Worm (Caenorhabditis elegans) whole organism, early embryonic: Measurements from ENCODE around the gene lec-3.

Experiments
- F13C5.2 ChIP-seq: sonication (generic microtip); optimal IDR thresholded peaks from 2 replicates; lab custom pipeline; 2017; ENCODE audit warnings: mild to moderate bottlenecking, missing genetic modification characterization, inconsistent platforms, missing compliant biosample characterization
- hmbx-1 ChIP-seq: sonication (generic microtip); optimal IDR thresholded peaks from 2 replicates; lab custom pipeline; 2016; ENCODE audit warnings: mild to moderate bottlenecking, missing genetic modification characterization, missing compliant biosample characterization
- scrt-1 ChIP-seq: fragments of 200-800 bp; sonication (Bioruptor generic); IDR thresholded peaks from 2 replicates; pipeline ENCODE4 v1.3.6; 2022; ENCODE audit warnings: missing genetic modification characterization, missing compliant biosample characterization
- tbx-11 ChIP-seq: fragments of 200-800 bp; sonication (Bioruptor generic); IDR thresholded peaks from 2 replicates; pipeline ENCODE4 v1.3.6; 2022; ENCODE audit warnings: missing genetic modification characterization, missing compliant biosample characterization

DNA sequence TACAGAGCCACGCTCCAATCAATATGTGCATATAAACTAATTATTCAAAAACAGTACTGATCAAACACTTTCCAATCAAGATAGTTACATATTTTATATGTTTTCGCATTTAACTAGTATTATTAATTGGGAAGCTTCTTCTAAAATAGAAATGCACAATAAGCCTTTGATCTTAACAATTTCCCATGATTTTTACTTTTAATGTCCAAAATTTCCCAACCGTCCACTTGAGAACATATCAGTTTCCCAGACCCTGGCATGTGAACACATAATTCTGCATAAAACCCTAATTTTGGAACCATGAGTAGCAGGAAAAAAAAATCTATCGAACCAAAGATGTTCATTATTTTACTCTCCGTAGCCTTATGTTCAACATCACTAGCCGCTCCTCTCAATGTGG is 14.5 kb upstream of the lec-3 start, which contains the start of gene R53.8:
- TF ChIP-seq F13C5.2 (tag; lab: Kevin White, UChicago) (no peak), tbx-11 (GFP tag; lab: Robert Waterston, UW) (no peak), scrt-1 (GFP tag; lab: Robert Waterston, UW) (no peak), hmbx-1 (tag; lab: Kevin White, UChicago) (no peak)
